Worm (Caenorhabditis elegans): ENCODE measurements around the gene sru-12.
A peak's percentile ranks its signal among the peaks of the same experiment; 100 is the strongest.
"Not testable (repeated sequence)": the region's sequence is repeated elsewhere in the genome, so short reads cannot be mapped to it uniquely, and the experiment has no call there.

The sru-12 gene

ce11 chrIV:13588544-13589043 lies 5.6 kb downstream of the sru-12 start, which contains the start of gene sru-9:
TSS of gene sru-9 (plus strand) at chrIV:13588993.
- peak; percentile 25 for TF ChIP-seq snpc-1.1 (tag; optimal IDR thresholded peaks at IDR 0.05; ENCODE audit: insufficient read depth)
- TF ChIP-seq snpc-4 (GFP tag; optimal IDR thresholded peaks at IDR 0.05), result peak; percentile 39
- TF ChIP-seq snpc-4 (tag; optimal IDR thresholded peaks at IDR 0.05), result peak in 3 of 4 experiments; percentile 35 to 90 (median 78)
- peak; percentile 65 for TF ChIP-seq hmg-1.2 (GFP tag; IDR thresholded peaks at IDR 0.05)
- peak; percentile 82 for TF ChIP-seq attf-6 (GFP tag; IDR thresholded peaks at IDR 0.05)

- TF ChIP-seq F37B4.10 (GFP tag; IDR thresholded peaks at IDR 0.05) (no peak), lin-40 (tag; optimal IDR thresholded peaks at IDR 0.05) (no peak), zfh-2 (GFP tag; conservative IDR thresholded peaks at IDR 0.05) (no peak), egl-18 (GFP tag; IDR thresholded peaks at IDR 0.05) (no peak), madf-10 (tag; optimal IDR thresholded peaks at IDR 0.05) (no peak), hsf-1 (GFP tag; IDR thresholded peaks at IDR 0.05) (no peak), lin-54 (GFP tag; optimal IDR thresholded peaks at IDR 0.05) (no peak), ztf-25 (GFP tag; IDR thresholded peaks at IDR 0.05) (no peak), hmg-1.2 (GFP tag; IDR thresholded peaks at IDR 0.05) (no peak)
Measured at ce11 chrIV:13591645-13592044, 8.6 kb downstream of the sru-12 start, which contains the start of gene tsp-5. TSS of gene tsp-5 (minus strand) at chrIV:13591745.

- TF ChIP-seq atf-7 (tag; optimal IDR thresholded peaks at IDR 0.05) (no peak), egrh-3 (GFP tag; IDR thresholded peaks at IDR 0.05) (no peak), B0261.1 (tag; optimal IDR thresholded peaks at IDR 0.05) (no peak), bed-2 (GFP tag; IDR thresholded peaks at IDR 0.05) (no peak)
Measured at ce11 chrIV:13593351-13593750, 10.3 kb downstream of the sru-12 start, which contains the start of gene Y45F10B.3. TSS of gene Y45F10B.3 (plus strand) at chrIV:13593651.

ce11 chrIV:13597813-13598212 lies 14.8 kb downstream of the sru-12 start, which contains the start of gene Y45F10B.9:
TSS of gene Y45F10B.9 (minus strand) at chrIV:13597913.
- not testable (repeated sequence) for TF ChIP-seq Y67H2A.10 (GFP tag; conservative IDR thresholded peaks at IDR 0.05); hlh-12 (tag; optimal IDR thresholded peaks at IDR 0.05); unc-62 (GFP tag; optimal IDR thresholded peaks at IDR 0.05)

ce11 chrIV:13600643-13601042 lies 17.6 kb downstream of the sru-12 start:
- TF ChIP-seq nhr-120 (GFP tag; IDR thresholded peaks at IDR 0.05) (no peak), snpc-3.4 (tag; optimal IDR thresholded peaks at IDR 0.05) (peak; percentile 90), him-1 (tag; optimal IDR thresholded peaks at IDR 0.05) (peak; percentile 57), hlh-12 (tag; optimal IDR thresholded peaks at IDR 0.05) (no peak), attf-5 (GFP tag; optimal IDR thresholded peaks at IDR 0.05) (no peak), K11D2.4 (GFP tag; IDR thresholded peaks at IDR 0.05) (no peak), repo-1 (tag; optimal IDR thresholded peaks at IDR 0.05) (no peak), F49E8.2 (tag; optimal IDR thresholded peaks at IDR 0.05; ENCODE audit: insufficient read depth) (peak; percentile 52), snpc-1.3 (tag; optimal IDR thresholded peaks at IDR 0.05; ENCODE audit: insufficient read depth) (peak; percentile 76), madf-6 (GFP tag; IDR thresholded peaks at IDR 0.05) (peak; percentile 74), zim-3 (tag; optimal IDR thresholded peaks at IDR 0.05) (no peak), lsl-1 (GFP tag; optimal IDR thresholded peaks at IDR 0.05) (peak; percentile 43), tbp1 (GFP tag; optimal IDR thresholded peaks at IDR 0.05) (peak; percentile 75), snpc-1.1 (tag; optimal IDR thresholded peaks at IDR 0.05; ENCODE audit: insufficient read depth) (peak; percentile 94), dox-1 (GFP tag; IDR thresholded peaks at IDR 0.05) (peak; percentile 34; the same call in 1 of the 2 replicates), ama-1 (optimal IDR thresholded peaks at IDR 0.05) (no peak), ama-1 (GFP tag; optimal IDR thresholded peaks at IDR 0.05) (no peak), hmg-1.2 (GFP tag; IDR thresholded peaks at IDR 0.05) (peak; percentile 84), gei-17 (GFP tag; optimal IDR thresholded peaks at IDR 0.05) (no peak), xnd-1 (tag; optimal IDR thresholded peaks at IDR 0.05) (peak; percentile 25), pbrm-1 (GFP tag; IDR thresholded peaks at IDR 0.05) (peak; percentile 80), lir-1 (GFP tag; conservative IDR thresholded peaks at IDR 0.05) (no peak), rcor-1 (GFP tag; IDR thresholded peaks at IDR 0.05) (peak; percentile 14; the same call in 1 of the 2 replicates), attf-6 (GFP tag; IDR thresholded peaks at IDR 0.05) (peak; percentile 98), snpc-4 (GFP tag; optimal IDR thresholded peaks at IDR 0.05) (peak; percentile 94), snpc-4 (tag; optimal IDR thresholded peaks at IDR 0.05) (peak; percentile 95 to 98 (median 96))
